Worm (Caenorhabditis elegans): Measurements from ENCODE around the gene nspb-3.

ce11 chrIV:6577914-6578313 is 16.9 kb downstream of the nspb-3 start, which contains the start of gene C43G2.3:
- TF ChIP-seq ama-1 (optimal IDR thresholded peaks at IDR 0.05), result no peak
- no peak for TF ChIP-seq scrt-1 (GFP tag; IDR thresholded peaks at IDR 0.05)
- no peak for TF ChIP-seq hmbx-1 (tag; optimal IDR thresholded peaks at IDR 0.05)
- no peak for TF ChIP-seq F13C5.2 (tag; optimal IDR thresholded peaks at IDR 0.05)
- TF ChIP-seq hnd-1 (tag; optimal IDR thresholded peaks at IDR 0.05), result no peak
- no peak for TF ChIP-seq tra-4 (tag; optimal IDR thresholded peaks at IDR 0.05)
- TF ChIP-seq flt-1 (GFP tag; IDR thresholded peaks at IDR 0.05), result no peak
- no peak for TF ChIP-seq aly-1 (tag; optimal IDR thresholded peaks at IDR 0.05)
- TF ChIP-seq ceh-36 (tag; optimal IDR thresholded peaks at IDR 0.05), result no peak
